Fruit fly (Drosophila melanogaster) whole organism, wandering third instar larva: ENCODE measurements around the gene scf.

Experiments
- Abd-B ChIP-seq: fragments of >200 bp; optimal IDR thresholded peaks from 2 replicates; lab custom pipeline; 2017; ENCODE audit warnings: missing biosample characterization, missing genetic modification characterization
- CG32264 ChIP-seq: fragments of 200-800 bp; sonication (Bioruptor generic); optimal IDR thresholded peaks from 2 replicates; lab custom pipeline; 2016; ENCODE audit warnings: missing biosample characterization, missing genetic modification characterization
- CG9705 ChIP-seq: fragments of 200-800 bp; sonication (Bioruptor generic); optimal IDR thresholded peaks from 2 replicates; lab custom pipeline; 2018; ENCODE audit warnings: missing biosample characterization, mild to moderate bottlenecking, missing genetic modification characterization
- CrebA ChIP-seq: fragments of 200-800 bp; sonication (Bioruptor generic); optimal IDR thresholded peaks from 2 replicates; lab custom pipeline; 2016; ENCODE audit warnings: missing biosample characterization, mild to moderate bottlenecking, missing genetic modification characterization, borderline replicate concordance
- Dfd ChIP-seq: fragments of >200 bp; optimal IDR thresholded peaks from 2 replicates; lab custom pipeline; 2017; ENCODE audit warnings: missing biosample characterization, missing genetic modification characterization
- Dif ChIP-seq: fragments of 200-275, 200-300 bp; sonication (Bioruptor generic); optimal IDR thresholded peaks from 2 replicates; lab custom pipeline; 2018; ENCODE audit warnings: missing biosample characterization, missing genetic modification characterization; ENCODE audit not compliant: partially characterized antibody
- GATAd ChIP-seq: sonication (Bioruptor generic); optimal IDR thresholded peaks from 2 replicates; lab custom pipeline; 2016; ENCODE audit warnings: missing biosample characterization, missing genetic modification characterization
- HLH106 ChIP-seq: fragments of 200-800 bp; optimal IDR thresholded peaks from 3 replicates; lab custom pipeline; 2019; ENCODE audit warnings: missing biosample characterization, mild to moderate bottlenecking, missing genetic modification characterization, moderate library complexity
- Hnf4 ChIP-seq: fragments of 200-800 bp; sonication (Bioruptor generic); optimal IDR thresholded peaks from 2 replicates; lab custom pipeline; 2016; ENCODE audit warnings: missing biosample characterization, mild to moderate bottlenecking, missing genetic modification characterization
- Hr78 ChIP-seq: fragments of >200 bp; optimal IDR thresholded peaks from 2 replicates; lab custom pipeline; 2017; ENCODE audit warnings: missing biosample characterization, missing genetic modification characterization
- Hr83 ChIP-seq: fragments of 200-300 bp; sonication (Bioruptor generic); optimal IDR thresholded peaks from 2 replicates; lab custom pipeline; 2016; ENCODE audit warnings: missing biosample characterization, mild to moderate bottlenecking, missing genetic modification characterization, moderate library complexity; ENCODE audit not compliant: poor library complexity, severe bottlenecking
- Jra ChIP-seq: sonication (Bioruptor generic); optimal IDR thresholded peaks from 2 replicates; lab custom pipeline; 2016; ENCODE audit warnings: missing biosample characterization, missing genetic modification characterization
- Mio ChIP-seq: sonication (Bioruptor generic); optimal IDR thresholded peaks from 2 replicates; lab custom pipeline; 2016; ENCODE audit warnings: missing biosample characterization, missing genetic modification characterization
- Myc ChIP-seq: fragments of >200 bp; optimal IDR thresholded peaks from 2 replicates; lab custom pipeline; 2017
- N ChIP-seq: fragments of >200 bp; optimal IDR thresholded peaks from 2 replicates; lab custom pipeline; 2018; ENCODE audit warnings: missing biosample characterization, missing external identifiers, missing genetic modification characterization
- OdsH ChIP-seq: fragments of 200-800 bp; sonication (Bioruptor generic); optimal IDR thresholded peaks from 2 replicates; lab custom pipeline; 2016; ENCODE audit warnings: missing biosample characterization, mild to moderate bottlenecking, missing genetic modification characterization
- Rel ChIP-seq, 2 experiments: fragments of 200-800 bp; sonication (Bioruptor generic) in 1 of 2; optimal IDR thresholded peaks; 2 replicates in 1 of 2; 3 replicates in 1 of 2; lab custom pipeline; 2016 to 2019; ENCODE audit warnings: mild to moderate bottlenecking in 2 of 2, missing biosample characterization in 2 of 2, missing genetic modification characterization in 2 of 2, moderate library complexity in 1 of 2
- Sp1 ChIP-seq: fragments of 200-800 bp; sonication (Bioruptor generic); optimal IDR thresholded peaks from 3 replicates; lab custom pipeline; 2019; ENCODE audit warnings: missing biosample characterization, mild to moderate bottlenecking, missing genetic modification characterization, moderate library complexity
- Vsx2 ChIP-seq: fragments of 200-300, 225-300 bp; sonication (Bioruptor generic); optimal IDR thresholded peaks from 2 replicates; lab custom pipeline; 2018; ENCODE audit warnings: missing biosample characterization, missing genetic modification characterization; ENCODE audit not compliant: partially characterized antibody
- br ChIP-seq: fragments of 200-800 bp; sonication (Bioruptor generic); optimal IDR thresholded peaks from 2 replicates; lab custom pipeline; 2016; ENCODE audit warnings: missing biosample characterization, missing genetic modification characterization
- brk ChIP-seq: fragments of 200-800 bp; sonication (Bioruptor generic); optimal IDR thresholded peaks from 2 replicates; lab custom pipeline; 2016; ENCODE audit warnings: missing biosample characterization, mild to moderate bottlenecking, missing genetic modification characterization
- dl ChIP-seq, 2 experiments: fragments of 175-275, 200-275 bp in 1 of 2; fragments of 200-275 bp in 1 of 2; sonication (Bioruptor generic); optimal IDR thresholded peaks; lab custom pipeline; 2018; ENCODE audit warnings: mild to moderate bottlenecking in 2 of 2, missing biosample characterization in 2 of 2, missing genetic modification characterization in 2 of 2, moderate library complexity in 2 of 2; ENCODE audit not compliant: partially characterized antibody in 2 of 2, insufficient read depth in 1 of 2
- dmrt93B ChIP-seq: fragments of 200-800 bp; sonication (Bioruptor generic); optimal IDR thresholded peaks from 2 replicates; lab custom pipeline; 2018; ENCODE audit warnings: missing biosample characterization, mild to moderate bottlenecking, missing genetic modification characterization
- dsf ChIP-seq: sonication (Bioruptor generic); optimal IDR thresholded peaks from 2 replicates; lab custom pipeline; 2016; ENCODE audit warnings: missing biosample characterization, missing genetic modification characterization, borderline replicate concordance
- ey ChIP-seq: fragments of 200-800 bp; sonication (Bioruptor generic); optimal IDR thresholded peaks from 2 replicates; lab custom pipeline; 2016; ENCODE audit warnings: missing biosample characterization, missing genetic modification characterization
- foxo ChIP-seq, 2 experiments: fragments of 200-800 bp; sonication (Bioruptor generic); optimal IDR thresholded peaks; 2 replicates in 1 of 2; 3 replicates in 1 of 2; lab custom pipeline; 2016 to 2017; ENCODE audit warnings: missing biosample characterization in 2 of 2, missing genetic modification characterization in 2 of 2
- fru ChIP-seq: fragments of 200-800 bp; sonication (Bioruptor generic); optimal IDR thresholded peaks from 3 replicates; lab custom pipeline; 2016; ENCODE audit warnings: missing biosample characterization, mild to moderate bottlenecking, missing genetic modification characterization
- h ChIP-seq: fragments of 200-800 bp; sonication (Bioruptor generic); optimal IDR thresholded peaks from 3 replicates; lab custom pipeline; 2016; ENCODE audit warnings: missing biosample characterization, mild to moderate bottlenecking, missing genetic modification characterization
- jim ChIP-seq: fragments of 175-275, 200-325 bp; sonication (Bioruptor generic); optimal IDR thresholded peaks from 2 replicates; lab custom pipeline; 2016; ENCODE audit warnings: missing biosample characterization, mild to moderate bottlenecking, missing genetic modification characterization
- lola ChIP-seq: fragments of >200 bp; optimal IDR thresholded peaks from 2 replicates; lab custom pipeline; 2017; ENCODE audit warnings: missing biosample characterization, missing genetic modification characterization
- pan ChIP-seq: fragments of >200 bp; optimal IDR thresholded peaks from 2 replicates; lab custom pipeline; 2017
- psq ChIP-seq: fragments of 200-800 bp; sonication (Bioruptor generic); optimal IDR thresholded peaks from 3 replicates; lab custom pipeline; 2017; ENCODE audit warnings: missing biosample characterization, mild to moderate bottlenecking, missing genetic modification characterization, moderate library complexity
- rgr ChIP-seq: fragments of 200-800 bp; sonication (Bioruptor generic); optimal IDR thresholded peaks from 3 replicates; lab custom pipeline; 2016; ENCODE audit warnings: missing biosample characterization, mild to moderate bottlenecking, missing genetic modification characterization
- sage ChIP-seq: fragments of 200-800 bp; sonication (Bioruptor generic); optimal IDR thresholded peaks from 2 replicates; lab custom pipeline; 2016; ENCODE audit warnings: missing biosample characterization, mild to moderate bottlenecking, missing genetic modification characterization
- sv ChIP-seq: fragments of 200-800 bp; sonication (Bioruptor generic); optimal IDR thresholded peaks from 3 replicates; lab custom pipeline; 2016; ENCODE audit warnings: missing biosample characterization, missing genetic modification characterization
- tai ChIP-seq: sonication (Bioruptor generic); optimal IDR thresholded peaks from 2 replicates; lab custom pipeline; 2016; ENCODE audit warnings: missing biosample characterization, missing genetic modification characterization
- usp ChIP-seq: fragments of >200 bp; optimal IDR thresholded peaks from 2 replicates; lab custom pipeline; 2017; ENCODE audit warnings: missing biosample characterization, missing genetic modification characterization
- woc ChIP-seq: sonication (Bioruptor generic); optimal IDR thresholded peaks from 2 replicates; lab custom pipeline; 2016; ENCODE audit warnings: missing biosample characterization, mild to moderate bottlenecking, missing genetic modification characterization

The scf gene

dm6 chr3L:1335989-1336961 lies 37.8 kb downstream of the scf start:
- TF ChIP-seq Mio (GFP tag; lab: Kevin White, UChicago) (no peak), Hr78 (GFP tag; lab: Kevin White, UChicago) (no peak), Myc (lab: Kevin White, UChicago) (no peak), dsf (GFP tag; lab: Kevin White, UChicago) (no peak), h (peak; percentile 86), lola (GFP tag; lab: Kevin White, UChicago) (no peak), foxo (GFP tag; optimal IDR thresholded peaks at IDR 0.05; lab: Kevin White, UChicago) (peak in 1 of 2 experiments; percentile 61), Dif (GFP tag; lab: Kevin White, UChicago) (peak; percentile 3), dmrt93B (GFP tag; lab: Kevin White, UChicago) (no peak), usp (GFP tag; lab: Kevin White, UChicago) (no peak), CG32264 (GFP tag; lab: Kevin White, UChicago) (no peak), sage (GFP tag; lab: Kevin White, UChicago) (no peak), jim (GFP tag; lab: Kevin White, UChicago) (no peak), Jra (peak; percentile 27), CG9705 (GFP tag; lab: Kevin White, UChicago) (no peak), ey (peak; percentile 62), OdsH (peak; percentile 74), dl (GFP tag; optimal IDR thresholded peaks at IDR 0.05; lab: Kevin White, UChicago; ENCODE audit: insufficient read depth in 1 of 2, partially characterized antibody in 2 of 2) (peak in 1 of 2 experiments; percentile 20), psq (GFP tag; lab: Kevin White, UChicago) (peak; percentile 35), sv (GFP tag; lab: Kevin White, UChicago) (no peak), GATAd (GFP tag; lab: Kevin White, UChicago) (no peak), tai (GFP tag; lab: Kevin White, UChicago) (no peak), Hnf4 (GFP tag; lab: Kevin White, UChicago) (peak; percentile 70), Rel (GFP tag; optimal IDR thresholded peaks at IDR 0.05; lab: Kevin White, UChicago) (peak; percentile 17), Rel (tag; optimal IDR thresholded peaks at IDR 0.05; lab: Kevin White, UChicago) (peak; percentile 36), Sp1 (GFP tag; lab: Kevin White, UChicago) (peak; percentile 4), br (peak; percentile 67), Abd-B (GFP tag; lab: Kevin White, UChicago) (no peak), Vsx2 (GFP tag; lab: Kevin White, UChicago) (no peak), pan (no peak), rgr (peak; percentile 75), woc (GFP tag; lab: Kevin White, UChicago) (peak; percentile 10), Hr83 (GFP tag; lab: Kevin White, UChicago) (no peak), N (GFP tag; lab: Kevin White, UChicago) (no peak), CrebA (GFP tag; lab: Kevin White, UChicago) (no peak), HLH106 (tag; lab: Kevin White, UChicago) (peak; percentile 26), fru (peak; percentile 68), brk (GFP tag; lab: Kevin White, UChicago) (no peak), Dfd (GFP tag; lab: Kevin White, UChicago) (no peak)

DNA sequence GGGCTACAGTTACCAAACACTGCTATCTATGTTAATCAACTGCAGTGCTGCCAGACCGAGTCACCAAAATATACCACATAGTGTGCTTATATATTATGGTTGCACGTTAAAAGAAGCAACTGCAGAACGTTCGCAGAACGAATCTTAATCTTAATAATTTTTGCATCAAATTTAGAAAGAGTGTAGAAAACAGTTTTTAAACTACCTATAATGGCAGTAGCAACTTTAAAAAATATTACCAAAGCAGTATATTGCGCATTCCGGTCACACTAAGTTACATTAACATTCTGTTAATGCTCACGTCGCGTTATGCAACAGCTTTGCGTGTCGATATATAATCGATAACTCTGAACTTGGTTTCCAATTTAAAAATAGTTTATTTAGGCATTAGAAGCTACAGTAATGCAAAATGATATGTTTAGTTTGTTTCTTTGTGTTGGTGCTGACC lies 43.7 kb downstream of the scf start, which contains the start of gene indra:
Gene indra, minus strand, starts transcription at position 271 of the 448 bp plus-strand sequence.
- TF ChIP-seq Rel (GFP tag; optimal IDR thresholded peaks at IDR 0.05; lab: Kevin White, UChicago) (no peak), Rel (tag; optimal IDR thresholded peaks at IDR 0.05; lab: Kevin White, UChicago) (peak; percentile 46), Dif (GFP tag; lab: Kevin White, UChicago) (no peak), Sp1 (GFP tag; lab: Kevin White, UChicago) (peak; percentile 53), CG9705 (GFP tag; lab: Kevin White, UChicago) (peak; percentile 35), ey (peak; percentile 79), Hnf4 (GFP tag; lab: Kevin White, UChicago) (no peak), lola (GFP tag; lab: Kevin White, UChicago) (no peak), jim (GFP tag; lab: Kevin White, UChicago) (no peak), Jra (peak; percentile 53), fru (peak; percentile 69), CG32264 (GFP tag; lab: Kevin White, UChicago) (no peak), Mio (GFP tag; lab: Kevin White, UChicago) (peak; percentile 10), tai (GFP tag; lab: Kevin White, UChicago) (no peak), sage (GFP tag; lab: Kevin White, UChicago) (no peak), h (peak; percentile 72), HLH106 (tag; lab: Kevin White, UChicago) (peak; percentile 69), woc (GFP tag; lab: Kevin White, UChicago) (peak; percentile 57), Hr78 (GFP tag; lab: Kevin White, UChicago) (no peak), rgr (peak; percentile 63), foxo (GFP tag; optimal IDR thresholded peaks at IDR 0.05; lab: Kevin White, UChicago) (peak in 1 of 2 experiments; percentile 67), sv (GFP tag; lab: Kevin White, UChicago) (peak; percentile 68), Vsx2 (GFP tag; lab: Kevin White, UChicago) (no peak), Dfd (GFP tag; lab: Kevin White, UChicago) (no peak), pan (no peak), N (GFP tag; lab: Kevin White, UChicago) (no peak), br (no peak), usp (GFP tag; lab: Kevin White, UChicago) (no peak), OdsH (no peak), dl (GFP tag; optimal IDR thresholded peaks at IDR 0.05; lab: Kevin White, UChicago; ENCODE audit: insufficient read depth in 1 of 2, partially characterized antibody in 2 of 2) (no peak), GATAd (GFP tag; lab: Kevin White, UChicago) (no peak), dsf (GFP tag; lab: Kevin White, UChicago) (no peak), brk (GFP tag; lab: Kevin White, UChicago) (no peak), Myc (lab: Kevin White, UChicago) (peak; percentile 61), dmrt93B (GFP tag; lab: Kevin White, UChicago) (no peak), Hr83 (GFP tag; lab: Kevin White, UChicago) (no peak), Abd-B (GFP tag; lab: Kevin White, UChicago) (no peak)
